Worm (Caenorhabditis elegans) whole organism, L1 larva: ENCODE results near the gene trpp-9.

Experiments
- F16B12.6 ChIP-seq: fragments of 150-350 bp; optimal IDR thresholded peaks from 2 replicates; lab custom pipeline; 2014; ENCODE audit warnings: missing biosample characterization, missing genetic modification characterization
- aha-1 ChIP-seq: fragments of 150-350 bp; optimal IDR thresholded peaks from 2 replicates; lab custom pipeline; 2014; ENCODE audit warnings: missing biosample characterization, missing genetic modification characterization
- alr-1 ChIP-seq: fragments of 200-800 bp; sonication (Bioruptor generic); optimal IDR thresholded peaks from 2 replicates; lab custom pipeline; 2018; ENCODE audit warnings: borderline replicate concordance, mild to moderate bottlenecking, missing genetic modification characterization, missing compliant biosample characterization
- blmp-1 ChIP-seq: fragments of 150-350 bp; optimal IDR thresholded peaks from 2 replicates; lab custom pipeline; 2014; ENCODE audit warnings: missing biosample characterization, missing genetic modification characterization
- ceh-63 ChIP-seq: fragments of 200-800 bp; sonication (Bioruptor generic); optimal IDR thresholded peaks from 2 replicates; lab custom pipeline; 2018; ENCODE audit warnings: mild to moderate bottlenecking, missing genetic modification characterization, missing compliant biosample characterization
- ceh-82 ChIP-seq, 3 experiments: fragments of 150-350 bp in 1 of 3; sonication (generic microtip) in 2 of 3; optimal IDR thresholded peaks; 2 replicates each; lab custom pipeline; 2014 to 2017; ENCODE audit warnings: missing biosample characterization in 3 of 3, missing genetic modification characterization in 3 of 3
- dpl-1 ChIP-seq, 3 experiments: fragments of 150-350 bp in 2 of 3; sonication (generic microtip) in 1 of 3; optimal IDR thresholded peaks; 2 replicates each; lab custom pipeline; 2014 to 2017; ENCODE audit warnings: missing biosample characterization in 3 of 3, missing genetic modification characterization in 3 of 3, missing genetic modification reagents in 3 of 3
- dsc-1 ChIP-seq: sonication (generic microtip); optimal IDR thresholded peaks from 2 replicates; lab custom pipeline; 2016; ENCODE audit warnings: mild to moderate bottlenecking, missing genetic modification characterization, missing compliant biosample characterization
- efl-1 ChIP-seq, 4 experiments: fragments of 150-350 bp; optimal IDR thresholded peaks in 3 of 4; peaks in 1 of 4; 1 replicate in 1 of 4; 2 replicates in 3 of 4; lab custom pipeline; 2014; ENCODE audit warnings: missing biosample characterization in 2 of 4, missing genetic modification characterization in 2 of 4, missing genetic modification reagents in 2 of 4
- efl-3 ChIP-seq: fragments of 200-800 bp; sonication (Bioruptor generic); optimal IDR thresholded peaks from 2 replicates; lab custom pipeline; 2018; ENCODE audit warnings: mild to moderate bottlenecking, missing genetic modification characterization, missing compliant biosample characterization
- egl-13 ChIP-seq: sonication (generic microtip); optimal IDR thresholded peaks from 2 replicates; lab custom pipeline; 2016; ENCODE audit warnings: missing genotype, missing genetic modification reagents, missing genetic modification characterization, missing compliant biosample characterization
- fkh-10 ChIP-seq: sonication (generic microtip); optimal IDR thresholded peaks from 2 replicates; lab custom pipeline; 2017; ENCODE audit warnings: missing biosample characterization, missing genetic modification reagents, missing genetic modification characterization
- fos-1 ChIP-seq: fragments of 150-350 bp; optimal IDR thresholded peaks from 2 replicates; lab custom pipeline; 2014; ENCODE audit warnings: missing biosample characterization, missing genetic modification characterization
- hpl-2 ChIP-seq: fragments of 150-350 bp; optimal IDR thresholded peaks from 2 replicates; lab custom pipeline; 2014; ENCODE audit warnings: missing biosample characterization, missing genetic modification reagents, missing genetic modification characterization
- isw-1 ChIP-seq: fragments of 200-800 bp; sonication (Bioruptor generic); IDR thresholded peaks from 2 replicates; pipeline ENCODE4 v1.3.6; 2022; ENCODE audit warnings: missing genetic modification characterization, missing compliant biosample characterization
- lin-14 ChIP-seq: fragments of 200-800 bp; sonication (Bioruptor generic); optimal IDR thresholded peaks from 2 replicates; lab custom pipeline; 2018; ENCODE audit warnings: mild to moderate bottlenecking, missing genetic modification characterization, moderate library complexity, missing compliant biosample characterization
- lir-3 ChIP-seq: sonication (generic microtip); optimal IDR thresholded peaks from 2 replicates; lab custom pipeline; 2016; ENCODE audit warnings: mild to moderate bottlenecking, missing genetic modification characterization, moderate library complexity, missing compliant biosample characterization; ENCODE audit not compliant: poor library complexity
- mab-9 ChIP-seq: fragments of 200-800 bp; sonication (Bioruptor generic); IDR thresholded peaks from 2 replicates; pipeline ENCODE4 v1.3.6; 2022; ENCODE audit warnings: missing genetic modification reagents, missing genetic modification characterization, missing compliant biosample characterization
- mdl-1 ChIP-seq, 2 experiments: fragments of 150-350 bp; optimal IDR thresholded peaks; 2 replicates each; lab custom pipeline; 2014 to 2017; ENCODE audit warnings: missing biosample characterization in 2 of 2, missing genetic modification characterization in 2 of 2, inconsistent platforms in 1 of 2
- mep-1 ChIP-seq: fragments of 150-350 bp; optimal IDR thresholded peaks from 2 replicates; lab custom pipeline; 2014; ENCODE audit warnings: missing biosample characterization, missing genetic modification characterization
- nhr-28 ChIP-seq: fragments of 150-350 bp; optimal IDR thresholded peaks from 2 replicates; lab custom pipeline; 2014; ENCODE audit warnings: missing biosample characterization, missing genetic modification characterization
- pag-3 ChIP-seq: sonication (generic microtip); optimal IDR thresholded peaks from 2 replicates; lab custom pipeline; 2017; ENCODE audit warnings: missing genetic modification characterization, mild to moderate bottlenecking, missing compliant biosample characterization, antibody characterized with exemption, borderline replicate concordance; ENCODE audit not compliant: insufficient read depth
- rnt-1 ChIP-seq: sonication (generic microtip); optimal IDR thresholded peaks from 2 replicates; lab custom pipeline; 2016; ENCODE audit warnings: mild to moderate bottlenecking, missing genetic modification characterization, moderate library complexity, missing compliant biosample characterization
- sptf-1 ChIP-seq: fragments of 150-350 bp; optimal IDR thresholded peaks from 2 replicates; lab custom pipeline; 2014; ENCODE audit warnings: missing biosample characterization, missing genetic modification characterization
- tbx-2 ChIP-seq: sonication (generic microtip); optimal IDR thresholded peaks from 2 replicates; lab custom pipeline; 2016; ENCODE audit warnings: missing genetic modification characterization, missing compliant biosample characterization
- unc-62 ChIP-seq: fragments of 150-350 bp; optimal IDR thresholded peaks from 2 replicates; lab custom pipeline; 2014; ENCODE audit warnings: missing biosample characterization, missing genetic modification reagents, missing genetic modification characterization
- xbp-1 ChIP-seq: sonication (generic microtip); optimal IDR thresholded peaks from 2 replicates; lab custom pipeline; 2016; ENCODE audit warnings: missing genetic modification characterization, missing compliant biosample characterization
- ztf-11 ChIP-seq, 2 experiments: sonication (generic microtip); optimal IDR thresholded peaks; 2 replicates each; lab custom pipeline; 2016 to 2017; ENCODE audit warnings: missing genetic modification characterization in 2 of 2, missing biosample characterization in 1 of 2, missing compliant biosample characterization in 1 of 2

The trpp-9 gene

DNA sequence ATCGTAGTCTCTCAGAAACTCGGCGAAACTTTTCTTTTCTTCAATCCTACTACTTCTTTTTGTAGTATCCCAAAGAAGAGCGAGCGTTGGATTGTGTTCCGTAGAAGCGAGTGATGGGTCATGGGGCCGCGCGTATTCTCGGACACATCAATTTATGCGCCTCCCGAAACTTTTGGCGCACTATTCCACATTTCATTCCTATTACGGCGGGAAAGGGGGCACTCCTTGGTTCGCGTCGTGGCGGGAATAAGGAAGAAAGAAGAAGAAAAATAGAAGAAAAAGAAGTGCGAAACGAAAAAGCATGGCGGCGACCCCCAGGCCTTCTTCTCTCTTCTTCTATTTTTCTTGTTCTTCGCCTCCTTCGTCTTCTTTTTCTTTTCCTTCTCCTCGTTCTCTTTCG lies 8.0 kb downstream of the trpp-9 start:
- TF ChIP-seq mep-1 (tag; lab: Kevin White, UChicago) (no peak), fkh-10 (GFP tag; lab: Kevin White, UChicago) (peak; percentile 19), lin-14 (GFP tag; lab: Kevin White, UChicago) (peak; percentile 80), isw-1 (GFP tag; lab: Robert Waterston, UW) (peak; percentile 9; the same call in 1 of the 2 replicates), unc-62 (GFP tag; lab: Kevin White, UChicago) (no peak), ceh-63 (GFP tag; lab: Kevin White, UChicago) (no peak)

DNA sequence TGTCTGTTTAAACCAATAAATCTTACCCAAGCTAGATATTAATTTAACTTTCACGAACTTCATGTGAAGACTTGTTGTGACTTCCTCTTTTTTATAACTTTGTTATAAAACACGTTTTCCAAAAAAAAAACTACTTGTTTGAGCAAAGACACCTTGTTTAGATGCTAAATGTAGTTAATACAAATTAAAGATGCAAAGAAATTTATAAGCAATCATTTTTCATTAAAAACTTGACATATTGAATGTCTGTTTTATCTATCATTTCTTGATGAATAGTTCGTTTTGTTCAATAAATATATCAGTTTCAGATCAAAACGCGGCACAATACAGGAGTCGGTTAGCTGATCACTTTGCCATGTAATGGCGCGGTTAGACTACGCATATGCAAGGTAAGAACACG lies 8.5 kb downstream of the trpp-9 start, which contains the start of gene frm-3:
frm-3 (plus strand) TSS at position 301 of the 400 bp plus-strand sequence.
- TF ChIP-seq tbx-2: no peak
- TF ChIP-seq xbp-1 (tag; lab: Kevin White, UChicago): no peak
- no peak for TF ChIP-seq blmp-1
- no peak for TF ChIP-seq dpl-1 (GFP tag; optimal IDR thresholded peaks at IDR 0.05; lab: Kevin White, UChicago)
- no peak for TF ChIP-seq egl-13
- TF ChIP-seq hpl-2 (GFP tag; lab: Kevin White, UChicago): no peak
- no peak for TF ChIP-seq mep-1 (tag; lab: Kevin White, UChicago)
- no peak for TF ChIP-seq alr-1 (tag; lab: Kevin White, UChicago)
- TF ChIP-seq pag-3 (tag; lab: Kevin White, UChicago): no peak
- no peak for TF ChIP-seq fos-1 (tag; lab: Kevin White, UChicago)
- no peak for TF ChIP-seq nhr-28

DNA sequence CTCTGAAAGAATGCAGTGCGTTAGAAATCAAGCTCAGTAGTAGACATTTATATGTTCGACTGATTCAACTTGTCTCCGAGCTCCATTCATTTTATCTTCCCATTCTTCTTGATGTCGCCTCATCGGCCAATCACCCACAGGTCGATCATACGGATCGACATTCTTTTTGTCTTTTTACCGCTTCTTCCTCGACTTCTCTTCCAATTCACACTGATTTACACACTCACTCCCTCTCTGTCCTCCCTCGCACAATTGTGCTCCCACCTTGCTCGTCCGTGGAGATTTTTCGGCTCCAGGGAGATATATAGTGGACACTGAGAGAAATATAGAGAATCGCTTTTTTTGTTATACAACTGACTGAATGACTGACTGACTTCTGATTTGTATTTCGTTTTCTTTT lies 10.4 kb downstream of the trpp-9 start:
- TF ChIP-seq lir-3 (tag; lab: Kevin White, UChicago): no peak
- peak; percentile 44 for TF ChIP-seq rnt-1 (tag; lab: Kevin White, UChicago)
- peak; percentile 67 for TF ChIP-seq lin-14 (GFP tag; lab: Kevin White, UChicago)
- TF ChIP-seq, all 84 proteins: peak for 2

DNA sequence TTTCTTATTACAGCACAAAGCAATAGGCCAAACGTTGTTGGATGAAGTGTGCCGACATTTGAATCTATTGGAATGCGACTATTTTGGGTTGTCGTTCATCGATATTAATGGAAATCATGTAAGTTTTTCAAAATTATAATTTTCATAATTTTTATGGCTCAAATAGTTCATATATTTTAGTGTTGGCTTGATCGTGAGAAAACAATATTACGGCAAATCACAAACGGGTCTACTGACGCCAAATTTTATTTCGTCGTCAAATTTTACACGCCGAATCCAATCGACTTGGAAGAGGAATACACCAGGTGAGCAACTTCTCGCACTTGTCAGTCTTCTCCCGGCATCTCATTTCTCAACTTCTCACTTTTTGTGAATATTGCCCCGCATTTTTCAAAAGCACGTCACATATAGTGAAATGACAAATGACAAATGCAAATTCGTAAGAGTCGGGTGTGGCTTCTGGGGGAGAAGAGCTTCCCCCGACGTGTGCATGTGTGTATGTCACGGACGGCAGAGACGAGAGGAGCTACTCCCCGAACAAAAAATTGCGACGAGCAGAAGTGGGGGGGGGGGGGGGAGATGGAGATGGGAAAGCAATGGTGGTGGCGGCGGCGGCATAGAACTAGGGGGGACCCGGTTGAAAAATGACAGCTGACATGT lies 12.8 kb downstream of the trpp-9 start:
- TF ChIP-seq efl-3 (GFP tag; lab: Kevin White, UChicago) (no peak), lin-14 (GFP tag; lab: Kevin White, UChicago) (peak; percentile 78), mab-9 (GFP tag; lab: Robert Waterston, UW) (0 out of 2 replicates have a peak, but pooled peaks have one; percentile 19), efl-1 (optimal IDR thresholded peaks at IDR 0.05; lab: Kevin White, UChicago) (no peak), efl-1 (GFP tag; optimal IDR thresholded peaks at IDR 0.05 in 1 of 2; lab: Kevin White, UChicago) (peak in 1 of 2 experiments; percentile 49), ceh-82 (tag; optimal IDR thresholded peaks at IDR 0.05; lab: Kevin White, UChicago) (peak in 1 of 3 experiments; percentile 17), F16B12.6 (no peak)
- TF ChIP-seq, all 84 proteins: peak for 4

DNA sequence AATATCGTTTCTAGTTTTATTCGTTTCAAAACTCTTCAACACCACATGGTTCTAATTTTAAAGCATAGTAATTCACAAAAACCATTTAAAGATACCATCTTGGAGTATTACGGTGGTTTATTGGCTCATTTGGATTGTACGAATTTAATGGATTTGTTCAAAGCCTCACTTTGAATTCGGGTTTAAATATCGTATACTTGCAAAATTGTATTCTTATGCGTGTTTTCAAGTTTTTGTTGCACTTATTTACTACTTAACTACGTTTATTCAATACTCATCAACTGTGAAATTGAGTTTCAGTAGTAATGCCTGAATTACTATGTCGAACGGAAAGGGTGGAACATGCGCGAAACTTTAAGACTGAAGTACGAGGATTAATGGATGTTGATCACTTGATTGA lies 21.7 kb downstream of the trpp-9 start, which contains the start of gene abts-2:
abts-2 (plus strand) TSS at position 301 of the 400 bp plus-strand sequence.
- no peak for TF ChIP-seq mdl-1 (tag; optimal IDR thresholded peaks at IDR 0.05; lab: Kevin White, UChicago)
- no peak for TF ChIP-seq fkh-10 (GFP tag; lab: Kevin White, UChicago)

DNA sequence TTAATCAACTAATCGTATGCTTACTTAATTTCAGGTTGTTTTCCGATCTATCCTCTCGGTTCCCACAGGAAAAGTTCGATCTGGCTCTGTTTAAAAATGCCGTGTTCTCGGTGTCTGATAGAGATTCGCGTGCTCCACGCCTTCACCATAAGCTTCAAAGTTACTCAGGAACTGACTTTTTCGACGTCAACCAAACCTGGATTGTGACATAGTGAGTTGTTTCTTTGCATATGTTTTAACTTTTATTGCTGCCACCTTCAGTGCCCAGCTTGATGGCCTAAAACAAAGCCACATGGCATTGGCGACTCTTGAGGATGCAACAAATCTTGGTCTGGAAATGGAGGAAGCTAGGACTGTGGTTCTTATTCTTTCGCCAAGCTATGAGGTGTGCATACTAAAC lies 22.2 kb downstream of the trpp-9 start:
- peak; percentile 69 for TF ChIP-seq dsc-1 (tag; lab: Kevin White, UChicago)
- no peak for TF ChIP-seq sptf-1
- no peak for TF ChIP-seq aha-1 (tag; lab: Kevin White, UChicago)

DNA sequence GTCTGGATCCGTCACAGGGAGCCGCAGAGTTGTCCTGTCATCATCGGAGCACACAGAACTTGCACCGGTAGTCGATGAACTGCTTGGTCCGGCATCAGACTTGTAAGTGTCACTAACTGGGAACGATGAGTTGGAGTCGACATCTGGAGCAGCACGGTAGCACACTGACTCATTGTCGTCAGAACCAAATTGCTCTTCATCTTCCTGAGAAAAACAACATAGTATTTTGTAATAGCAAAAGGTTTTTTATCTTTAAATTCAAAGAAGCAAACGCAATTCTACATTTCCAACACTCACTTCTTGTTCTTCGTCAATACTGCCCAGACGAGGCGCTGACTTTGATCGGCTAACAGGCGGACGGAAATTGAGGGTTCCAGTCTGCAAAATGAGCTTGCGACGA lies 26.8 kb downstream of the trpp-9 start:
- TF ChIP-seq efl-1 (optimal IDR thresholded peaks at IDR 0.05; lab: Kevin White, UChicago) (no peak), efl-1 (GFP tag; optimal IDR thresholded peaks at IDR 0.05 in 1 of 2; lab: Kevin White, UChicago) (peak in 1 of 2 experiments; percentile 91), ztf-11 (tag; optimal IDR thresholded peaks at IDR 0.05; lab: Kevin White, UChicago) (no peak), mdl-1 (tag; optimal IDR thresholded peaks at IDR 0.05; lab: Kevin White, UChicago) (no peak)
